Fruit fly (Drosophila melanogaster) whole organism, prepupa: ENCODE measurements around the gene RhoGAP71E.
A peak's percentile ranks its signal among the peaks of the same experiment; 100 is the strongest.

Experiments used
- Blimp-1 ChIP-seq: fragments of 200-800 bp; sonication (Bioruptor generic); optimal IDR thresholded peaks from 3 replicates; lab custom pipeline; 2017; ENCODE audit warnings: missing biosample characterization, missing genetic modification characterization, mild to moderate bottlenecking, moderate library complexity, missing genetic modification reagents
- CG11294 ChIP-seq: fragments of 200-800 bp; sonication (Bioruptor generic); IDR thresholded peaks from 2 replicates; pipeline ENCODE4 v1.3.6; 2022; ENCODE audit warnings: missing biosample characterization, missing genetic modification characterization
- CG15336 ChIP-seq: fragments of 200-800 bp; sonication (Bioruptor generic); IDR thresholded peaks from 2 replicates; pipeline ENCODE4 v1.3.6; 2022; ENCODE audit warnings: missing biosample characterization, missing genetic modification characterization
- CG1621 ChIP-seq: fragments of 200-800 bp; sonication (Bioruptor generic); optimal IDR thresholded peaks from 3 replicates; lab custom pipeline; 2018; ENCODE audit warnings: missing biosample characterization, mild to moderate bottlenecking, missing genetic modification characterization
- CG16779 ChIP-seq: fragments of 200-800 bp; sonication (Bioruptor generic); optimal IDR thresholded peaks from 3 replicates; lab custom pipeline; 2017; ENCODE audit warnings: missing biosample characterization, mild to moderate bottlenecking, missing genetic modification characterization
- CG3032 ChIP-seq: fragments of 200-800 bp; optimal IDR thresholded peaks from 2 replicates; lab custom pipeline; 2019; ENCODE audit warnings: missing biosample characterization, mild to moderate bottlenecking, missing genetic modification characterization, moderate library complexity
- CG31627 ChIP-seq: fragments of 200-800 bp; sonication (Bioruptor generic); optimal IDR thresholded peaks from 3 replicates; lab custom pipeline; 2016; ENCODE audit warnings: missing biosample characterization, missing genetic modification characterization
- CG32006 ChIP-seq: fragments of 200-800 bp; sonication (Bioruptor generic); optimal IDR thresholded peaks from 3 replicates; lab custom pipeline; 2017; ENCODE audit warnings: missing biosample characterization, mild to moderate bottlenecking, missing genetic modification characterization
- CG4318 ChIP-seq: fragments of 200-800 bp; sonication (Bioruptor generic); optimal IDR thresholded peaks from 3 replicates; lab custom pipeline; 2017; ENCODE audit warnings: missing biosample characterization, mild to moderate bottlenecking, missing genetic modification characterization
- CG6163 ChIP-seq: fragments of 200-800 bp; sonication (Bioruptor generic); IDR thresholded peaks from 3 replicates; pipeline ENCODE4 v1.3.6; 2022; ENCODE audit warnings: missing biosample characterization, missing genetic modification characterization
- CG6792 ChIP-seq: fragments of 200-800 bp; sonication (Bioruptor generic); optimal IDR thresholded peaks from 3 replicates; lab custom pipeline; 2016; ENCODE audit warnings: missing biosample characterization, missing genetic modification characterization
- CG6808 ChIP-seq: fragments of 200-800 bp; sonication (Bioruptor generic); optimal IDR thresholded peaks from 3 replicates; lab custom pipeline; 2017; ENCODE audit warnings: missing biosample characterization, missing genetic modification characterization, mild to moderate bottlenecking, moderate library complexity, missing genetic modification reagents
- CG6854 ChIP-seq: fragments of 200-800 bp; sonication (Bioruptor generic); optimal IDR thresholded peaks from 2 replicates; lab custom pipeline; 2017; ENCODE audit warnings: missing biosample characterization, mild to moderate bottlenecking, missing genetic modification characterization
- CG7368 ChIP-seq: fragments of 200-800 bp; sonication (Bioruptor generic); optimal IDR thresholded peaks from 3 replicates; lab custom pipeline; 2016; ENCODE audit warnings: missing biosample characterization, missing genetic modification characterization
- CG8319 ChIP-seq: fragments of 200-800 bp; sonication (Bioruptor generic); optimal IDR thresholded peaks from 3 replicates; lab custom pipeline; 2016; ENCODE audit warnings: missing biosample characterization, missing genetic modification characterization
- CG8632 ChIP-seq: fragments of 200-800 bp; sonication (Bioruptor generic); optimal IDR thresholded peaks from 3 replicates; lab custom pipeline; 2016; ENCODE audit warnings: missing biosample characterization, missing genetic modification characterization
- CG9139 ChIP-seq: fragments of 200-800 bp; sonication (Bioruptor generic); optimal IDR thresholded peaks from 3 replicates; lab custom pipeline; 2017; ENCODE audit warnings: missing biosample characterization, mild to moderate bottlenecking, missing genetic modification characterization
- Eip75B ChIP-seq: fragments of 200-800 bp; sonication (Bioruptor generic); optimal IDR thresholded peaks from 3 replicates; lab custom pipeline; 2016; ENCODE audit warnings: missing biosample characterization, missing genetic modification characterization
- Eip78C ChIP-seq: fragments of 200-800 bp; sonication (Bioruptor generic); peaks from one replicate; lab custom pipeline; 2016; ENCODE audit warnings: missing biosample characterization, missing genetic modification characterization
- Eip93F ChIP-seq: fragments of 200-800 bp; sonication (Bioruptor generic); optimal IDR thresholded peaks from 2 replicates; lab custom pipeline; 2016; ENCODE audit warnings: missing biosample characterization, mild to moderate bottlenecking, missing genetic modification characterization
- Ets96B ChIP-seq: fragments of 200-800 bp; optimal IDR thresholded peaks from 2 replicates; lab custom pipeline; 2019; ENCODE audit warnings: missing biosample characterization, mild to moderate bottlenecking, missing genetic modification characterization, moderate library complexity
- Gug ChIP-seq: fragments of 200-800 bp; sonication (Bioruptor generic); IDR thresholded peaks from 2 replicates; pipeline ENCODE4 v1.3.6; 2022; ENCODE audit warnings: missing biosample characterization, missing genetic modification characterization
- Hr38 ChIP-seq: sonication (Bioruptor generic); optimal IDR thresholded peaks from 2 replicates; lab custom pipeline; 2016; ENCODE audit warnings: missing biosample characterization, missing genetic modification characterization
- Hr39 ChIP-seq: fragments of 200-800 bp; sonication (Bioruptor generic); optimal IDR thresholded peaks from 2 replicates; lab custom pipeline; 2016; ENCODE audit warnings: missing biosample characterization, missing genetic modification characterization
- Hr4 ChIP-seq: fragments of 200-800 bp; sonication (Bioruptor generic); optimal IDR thresholded peaks from 3 replicates; lab custom pipeline; 2016; ENCODE audit warnings: missing biosample characterization, missing genetic modification characterization
- Met ChIP-seq: fragments of 200-800 bp; sonication (Bioruptor generic); optimal IDR thresholded peaks from 3 replicates; lab custom pipeline; 2016; ENCODE audit warnings: missing biosample characterization, missing genetic modification characterization
- OdsH ChIP-seq: fragments of 200-800 bp; sonication (Bioruptor generic); optimal IDR thresholded peaks from 3 replicates; lab custom pipeline; 2016; ENCODE audit warnings: missing biosample characterization, missing genetic modification characterization
- Sox102F ChIP-seq: fragments of 200-800 bp; sonication (Bioruptor generic); optimal IDR thresholded peaks from 2 replicates; lab custom pipeline; 2016; ENCODE audit warnings: missing biosample characterization, mild to moderate bottlenecking, missing genetic modification characterization
- Sox15 ChIP-seq: fragments of 200-800 bp; sonication (Bioruptor generic); optimal IDR thresholded peaks from 3 replicates; lab custom pipeline; 2016; ENCODE audit warnings: missing biosample characterization, missing genetic modification characterization
- achi ChIP-seq: fragments of 200-800 bp; sonication (Bioruptor generic); optimal IDR thresholded peaks from 3 replicates; lab custom pipeline; 2016; ENCODE audit warnings: missing biosample characterization, missing genetic modification characterization
- acj6 ChIP-seq: fragments of 200-800 bp; sonication (Bioruptor generic); optimal IDR thresholded peaks from 3 replicates; lab custom pipeline; 2016; ENCODE audit warnings: missing biosample characterization, missing genetic modification characterization
- cyc ChIP-seq: fragments of 200-800 bp; sonication (Bioruptor generic); optimal IDR thresholded peaks from 3 replicates; lab custom pipeline; 2016; ENCODE audit warnings: missing biosample characterization, missing genetic modification characterization
- dsx ChIP-seq: fragments of 200-800 bp; optimal IDR thresholded peaks from 3 replicates; lab custom pipeline; 2019; ENCODE audit warnings: missing biosample characterization, mild to moderate bottlenecking, missing genetic modification characterization, moderate library complexity; ENCODE audit not compliant: poor library complexity, severe bottlenecking
- esn ChIP-seq: fragments of 200-800 bp; sonication (Bioruptor generic); optimal IDR thresholded peaks from 2 replicates; lab custom pipeline; 2016; ENCODE audit warnings: missing biosample characterization, mild to moderate bottlenecking, missing genetic modification characterization, moderate library complexity
- fkh ChIP-seq: fragments of 200-800 bp; sonication (Bioruptor generic); optimal IDR thresholded peaks from 3 replicates; lab custom pipeline; 2017; ENCODE audit warnings: missing biosample characterization, mild to moderate bottlenecking, missing genetic modification characterization, moderate library complexity
- lz ChIP-seq: fragments of 200-800 bp; sonication (Bioruptor generic); optimal IDR thresholded peaks from 3 replicates; lab custom pipeline; 2016; ENCODE audit warnings: missing biosample characterization, missing genetic modification characterization
- pdm3 ChIP-seq: fragments of 200-800 bp; sonication (Bioruptor generic); optimal IDR thresholded peaks from 3 replicates; lab custom pipeline; 2016; ENCODE audit warnings: missing biosample characterization, missing genetic modification characterization
- salr ChIP-seq, 2 experiments: fragments of 200-800 bp; sonication (Bioruptor generic); optimal IDR thresholded peaks; 3 replicates each; lab custom pipeline; 2016 to 2018; ENCODE audit warnings: missing biosample characterization in 2 of 2, missing genetic modification characterization in 2 of 2, mild to moderate bottlenecking in 1 of 2
- ss ChIP-seq, 2 experiments: fragments of 200-800 bp; sonication (Bioruptor generic); optimal IDR thresholded peaks; 2 replicates in 1 of 2; 3 replicates in 1 of 2; lab custom pipeline; 2017 to 2018; ENCODE audit warnings: mild to moderate bottlenecking in 2 of 2, missing biosample characterization in 2 of 2, missing genetic modification characterization in 2 of 2, moderate library complexity in 1 of 2
- svp ChIP-seq: fragments of 200-800 bp; sonication (Bioruptor generic); peaks from one replicate; lab custom pipeline; 2016; ENCODE audit warnings: missing biosample characterization, missing genetic modification characterization

The RhoGAP71E gene

DNA sequence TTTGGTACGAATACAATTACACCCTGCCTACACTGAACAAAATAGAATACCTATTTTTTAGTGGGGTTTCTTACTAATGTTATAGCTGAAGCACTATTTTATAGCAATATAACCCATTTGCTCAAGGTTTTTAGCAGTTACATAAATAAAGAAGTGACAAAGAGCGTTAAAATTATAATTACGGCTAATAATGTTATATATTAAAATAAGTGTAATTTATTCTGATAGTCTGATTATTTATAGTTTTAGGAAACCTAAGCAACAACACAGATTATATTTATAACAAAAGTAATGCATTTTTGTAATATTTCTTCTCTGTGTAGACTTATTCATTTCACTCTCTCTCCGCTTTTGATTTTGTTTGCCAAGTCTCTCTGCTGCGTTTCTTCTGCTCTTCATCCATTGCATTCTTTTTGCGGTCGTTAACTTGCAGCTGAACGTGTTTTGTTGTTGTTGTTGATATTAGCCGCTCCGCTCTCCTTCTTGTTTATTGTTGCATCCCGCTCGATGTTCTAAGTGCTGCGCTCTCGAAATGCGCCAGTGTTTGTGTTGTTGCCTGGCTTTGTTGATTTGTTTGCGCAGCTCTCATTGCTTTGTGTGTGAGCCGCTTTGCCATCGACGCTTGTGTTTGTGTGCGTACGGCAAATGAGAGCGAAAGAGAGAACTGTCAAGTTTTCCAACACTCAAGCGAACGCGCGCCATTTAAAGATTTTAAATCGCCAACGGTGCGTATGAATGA lies 37.2 kb downstream of the RhoGAP71E start (continued):
- TF ChIP-seq dsx = peak; percentile 88
- peak; percentile 81 for TF ChIP-seq CG1621
- peak; percentile 98 for TF ChIP-seq CG4318 (GFP tag; lab: Kevin White, UChicago)
- TF ChIP-seq CG6163 (GFP tag; lab: Robert Waterston, UW) = peak; percentile 88
- TF ChIP-seq esn (GFP tag; lab: Kevin White, UChicago) = peak; percentile 98
- TF ChIP-seq Sox15 (GFP tag; lab: Kevin White, UChicago) = peak; percentile 94
- peak; percentile 98 for TF ChIP-seq acj6 (GFP tag; lab: Kevin White, UChicago)
- TF ChIP-seq OdsH (GFP tag; lab: Kevin White, UChicago) = peak; percentile 97
- peak; percentile 94 for TF ChIP-seq Blimp-1 (GFP tag; lab: Kevin White, UChicago)
- peak; percentile 95 for TF ChIP-seq svp
- TF ChIP-seq, all 60 proteins: peak for 59

DNA sequence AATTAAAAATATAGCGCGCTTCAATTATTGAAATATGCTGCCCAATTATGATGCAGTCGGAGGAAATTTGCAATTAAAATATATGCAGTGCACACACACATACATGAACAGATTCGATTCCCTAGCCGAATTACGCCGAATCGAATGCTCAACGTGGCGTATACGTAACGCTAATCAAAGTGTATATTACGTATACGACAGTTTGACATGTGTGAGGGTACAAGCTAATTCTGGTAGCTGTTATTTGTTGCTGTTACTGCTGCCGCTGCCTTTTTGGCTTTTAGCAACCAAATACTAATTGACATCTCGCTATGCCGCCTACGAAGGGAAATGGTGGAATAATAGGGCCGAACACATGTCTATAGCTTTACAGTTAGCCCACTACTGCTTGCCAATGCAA lies 38.6 kb downstream of the RhoGAP71E start:
- TF ChIP-seq Blimp-1 (GFP tag; lab: Kevin White, UChicago) = no peak
- TF ChIP-seq Hr39 = no peak
- no peak for TF ChIP-seq CG3032 (tag; lab: Kevin White, UChicago)
- TF ChIP-seq CG31627 (GFP tag; lab: Kevin White, UChicago) = no peak
- no peak for TF ChIP-seq CG7368 (GFP tag; lab: Kevin White, UChicago)
- TF ChIP-seq CG6163 (GFP tag; lab: Robert Waterston, UW) = no peak
- TF ChIP-seq dsx = no peak
- TF ChIP-seq Gug = no peak
- no peak for TF ChIP-seq cyc (GFP tag; lab: Kevin White, UChicago)
- TF ChIP-seq salr (GFP tag; optimal IDR thresholded peaks at IDR 0.05; lab: Kevin White, UChicago) = no peak
- TF ChIP-seq Hr4 (GFP tag; lab: Kevin White, UChicago) = no peak
- TF ChIP-seq svp = no peak
- no peak for TF ChIP-seq CG32006 (GFP tag; lab: Kevin White, UChicago)
- TF ChIP-seq CG6808 = no peak
- no peak for TF ChIP-seq lz (GFP tag; lab: Kevin White, UChicago)
- no peak for TF ChIP-seq Eip93F (GFP tag; lab: Kevin White, UChicago)
- TF ChIP-seq Hr38 (GFP tag; lab: Kevin White, UChicago) = no peak
- no peak for TF ChIP-seq CG9139 (GFP tag; lab: Kevin White, UChicago)
- no peak for TF ChIP-seq pdm3 (GFP tag; lab: Kevin White, UChicago)
- TF ChIP-seq Sox102F = no peak
- TF ChIP-seq, all 60 proteins: peak for 0

DNA sequence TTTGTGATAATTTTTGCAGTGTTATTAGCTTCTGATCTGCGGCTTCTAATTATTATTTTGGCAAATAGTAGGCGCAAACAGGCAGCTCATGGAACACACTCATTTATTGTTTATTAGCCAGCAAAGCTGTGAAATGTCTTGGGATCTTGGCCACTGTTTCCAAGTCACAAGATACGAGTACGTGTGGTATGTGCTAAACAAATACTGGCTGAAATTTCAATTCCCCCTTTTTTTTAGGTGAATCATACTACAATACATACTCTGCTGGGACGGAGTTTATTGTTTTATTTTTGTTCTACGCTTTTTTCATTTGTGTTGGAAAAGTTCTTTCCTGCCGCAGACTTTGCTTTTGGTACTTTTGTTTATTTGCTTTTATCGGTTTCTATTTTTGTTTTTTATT lies 42.4 kb downstream of the RhoGAP71E start:
- TF ChIP-seq fkh (GFP tag; lab: Kevin White, UChicago) (peak; percentile 73), CG6163 (GFP tag; lab: Robert Waterston, UW) (no peak)

DNA sequence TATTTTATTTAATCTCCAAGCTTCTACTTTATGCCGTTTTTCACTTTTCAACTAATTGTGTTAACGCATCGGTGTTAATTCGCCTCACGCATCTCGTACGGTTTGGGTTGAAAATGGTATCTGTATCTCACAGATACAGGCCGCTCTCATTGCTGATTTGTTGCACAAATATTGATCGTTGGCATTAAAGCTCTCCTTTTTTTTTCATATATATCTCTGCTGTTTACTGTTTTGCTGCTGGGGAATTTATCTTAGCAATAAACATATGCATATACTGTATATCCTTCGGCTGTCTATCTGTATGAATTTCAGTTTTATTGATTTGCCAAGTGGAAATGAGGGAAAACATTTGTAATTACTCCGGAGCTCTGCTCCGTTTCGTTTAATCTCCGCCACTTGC lies 44.0 kb downstream of the RhoGAP71E start:
- no peak for TF ChIP-seq Eip75B (GFP tag; lab: Kevin White, UChicago)
- TF ChIP-seq svp = peak; percentile 52
- TF ChIP-seq ss (GFP tag; optimal IDR thresholded peaks at IDR 0.05; lab: Kevin White, UChicago) = peak in 1 of 2 experiments; percentile 23
- no peak for TF ChIP-seq CG16779 (tag; lab: Kevin White, UChicago)
- TF ChIP-seq achi (GFP tag; lab: Kevin White, UChicago) = peak; percentile 4
- peak; percentile 72 for TF ChIP-seq Eip78C (GFP tag; lab: Kevin White, UChicago)
- peak; percentile 9 for TF ChIP-seq Met
- TF ChIP-seq Ets96B (tag; lab: Kevin White, UChicago) = no peak
- TF ChIP-seq Sox102F = peak; percentile 31
- TF ChIP-seq CG7368 (GFP tag; lab: Kevin White, UChicago) = no peak
- peak; percentile 23 for TF ChIP-seq CG9139 (GFP tag; lab: Kevin White, UChicago)
- TF ChIP-seq fkh (GFP tag; lab: Kevin White, UChicago) = peak; percentile 73
- no peak for TF ChIP-seq CG3032 (tag; lab: Kevin White, UChicago)
- TF ChIP-seq CG6792 (GFP tag; lab: Kevin White, UChicago) = peak; percentile 2
- peak; percentile 18 for TF ChIP-seq CG6808
- TF ChIP-seq Hr4 (GFP tag; lab: Kevin White, UChicago) = no peak
- peak; percentile 16 for TF ChIP-seq esn (GFP tag; lab: Kevin White, UChicago)
- no peak for TF ChIP-seq CG11294 (GFP tag; lab: Robert Waterston, UW)
- TF ChIP-seq CG8319 = no peak
- no peak for TF ChIP-seq CG15336 (GFP tag; lab: Robert Waterston, UW)
- no peak for TF ChIP-seq dsx
- TF ChIP-seq CG6854 = peak; percentile 16
- peak; percentile 33 for TF ChIP-seq CG8632 (GFP tag; lab: Kevin White, UChicago)
